Fruit fly (Drosophila melanogaster) whole organism, embryonic: Measurements from ENCODE around the gene Scgbeta.

Experiments
- Asciz ChIP-seq: fragments of 200-800 bp; sonication (Bioruptor generic); optimal IDR thresholded peaks from 2 replicates; lab custom pipeline; 2017; ENCODE audit warnings: missing biosample characterization, mild to moderate bottlenecking, missing genetic modification characterization, missing genetic modification reagents
- Awh ChIP-seq: fragments of 200-800 bp; sonication (Bioruptor generic); IDR thresholded peaks from 2 replicates; pipeline ENCODE4, ENCODE4 v1.3.6; 2022; ENCODE audit warnings: missing biosample characterization, missing genetic modification characterization
- B-H2 ChIP-seq: fragments of 200-800 bp; sonication (Bioruptor generic); optimal IDR thresholded peaks from 2 replicates; lab custom pipeline; 2018; ENCODE audit warnings: missing biosample characterization, mild to moderate bottlenecking, missing genetic modification characterization
- CG10654 ChIP-seq: fragments of 200-800 bp; sonication (Bioruptor generic); optimal IDR thresholded peaks from 2 replicates; lab custom pipeline; 2016; ENCODE audit warnings: missing biosample characterization, missing genetic modification characterization
- CG10959 ChIP-seq: fragments of 200-800 bp; sonication (Bioruptor generic); IDR thresholded peaks from 2 replicates; pipeline ENCODE4 v1.3.6; 2022; ENCODE audit warnings: missing biosample characterization, missing genetic modification characterization
- CG12219 ChIP-seq: fragments of 200-800 bp; sonication (Bioruptor generic); optimal IDR thresholded peaks from 3 replicates; lab custom pipeline; 2018; ENCODE audit warnings: missing biosample characterization, mild to moderate bottlenecking, missing genetic modification characterization
- CG12659 ChIP-seq: fragments of 200-800 bp; sonication (Bioruptor generic); optimal IDR thresholded peaks from 3 replicates; lab custom pipeline; 2017; ENCODE audit warnings: mild to moderate bottlenecking, missing biosample characterization, missing genetic modification reagents, missing genetic modification characterization
- CG18011 ChIP-seq: fragments of 200-800 bp; sonication (Bioruptor generic); optimal IDR thresholded peaks from 2 replicates; lab custom pipeline; 2017; ENCODE audit warnings: missing biosample characterization, missing genetic modification characterization, mild to moderate bottlenecking, moderate library complexity, missing genotype
- CG18599 ChIP-seq: fragments of 200-800 bp; sonication (Bioruptor generic); optimal IDR thresholded peaks from 3 replicates; lab custom pipeline; 2017; ENCODE audit warnings: missing biosample characterization, missing genetic modification characterization, mild to moderate bottlenecking, moderate library complexity, missing genetic modification reagents
- CG18764 ChIP-seq: fragments of 200-800 bp; sonication (Bioruptor generic); optimal IDR thresholded peaks from 3 replicates; lab custom pipeline; 2016; ENCODE audit warnings: missing biosample characterization, missing genetic modification characterization
- CG2712 ChIP-seq: fragments of 200-800 bp; optimal IDR thresholded peaks from 3 replicates; lab custom pipeline; 2019; ENCODE audit warnings: missing biosample characterization, mild to moderate bottlenecking, missing genetic modification characterization, moderate library complexity
- CG31441 ChIP-seq: fragments of 200-800 bp; sonication (Bioruptor generic); IDR thresholded peaks from 2 replicates; pipeline ENCODE4 v1.3.6; 2022; ENCODE audit warnings: missing biosample characterization, missing genetic modification characterization
- CG3281 ChIP-seq: fragments of 200-800 bp; sonication (Bioruptor generic); optimal IDR thresholded peaks from 3 replicates; lab custom pipeline; 2017; ENCODE audit warnings: missing biosample characterization, mild to moderate bottlenecking, missing genetic modification characterization
- CG34376 ChIP-seq: fragments of 200-800 bp; sonication (Bioruptor generic); optimal IDR thresholded peaks from 2 replicates; lab custom pipeline; 2018; ENCODE audit warnings: missing biosample characterization, mild to moderate bottlenecking, missing genetic modification characterization
- CG3838 ChIP-seq: fragments of 200-800 bp; sonication (Bioruptor generic); optimal IDR thresholded peaks from 3 replicates; lab custom pipeline; 2016; ENCODE audit warnings: missing biosample characterization, missing genetic modification characterization
- CG43689 ChIP-seq: fragments of 200-800 bp; sonication (Bioruptor generic); IDR thresholded peaks from 2 replicates; pipeline ENCODE4 v1.3.6; 2022; ENCODE audit warnings: missing biosample characterization, missing genetic modification characterization
- CG6272 ChIP-seq: fragments of 200-800 bp; sonication (Bioruptor generic); IDR thresholded peaks from 2 replicates; pipeline ENCODE4 v1.3.6; 2022; ENCODE audit warnings: missing biosample characterization, missing genetic modification characterization
- CG6654 ChIP-seq: fragments of 200-800 bp; sonication (Bioruptor generic); optimal IDR thresholded peaks from 2 replicates; lab custom pipeline; 2017; ENCODE audit warnings: missing biosample characterization, mild to moderate bottlenecking, missing genetic modification characterization
- CG9437 ChIP-seq: fragments of 200-800 bp; sonication (Bioruptor generic); optimal IDR thresholded peaks from 2 replicates; lab custom pipeline; 2018; ENCODE audit warnings: missing biosample characterization, mild to moderate bottlenecking, missing genetic modification characterization
- CG9797 ChIP-seq: fragments of 200-800 bp; sonication (Bioruptor generic); optimal IDR thresholded peaks from 3 replicates; lab custom pipeline; 2018; ENCODE audit warnings: missing biosample characterization, mild to moderate bottlenecking, missing genetic modification characterization
- Camta ChIP-seq: fragments of 200-800 bp; sonication (Bioruptor generic); optimal IDR thresholded peaks from 2 replicates; lab custom pipeline; 2016; ENCODE audit warnings: missing biosample characterization, missing genetic modification characterization
- Dfd ChIP-seq, 2 experiments: fragments of >200 bp; optimal IDR thresholded peaks; 2 replicates each; lab custom pipeline; 2017; ENCODE audit warnings: missing biosample characterization in 2 of 2, missing genetic modification characterization in 2 of 2
- Dp ChIP-seq: fragments of 200-800 bp; sonication (Bioruptor generic); optimal IDR thresholded peaks from 2 replicates; lab custom pipeline; 2018; ENCODE audit warnings: missing biosample characterization, mild to moderate bottlenecking, missing genetic modification characterization, moderate library complexity
- Hmx ChIP-seq: fragments of 200-800 bp; sonication (Bioruptor generic); optimal IDR thresholded peaks from 2 replicates; lab custom pipeline; 2016; ENCODE audit warnings: missing biosample characterization, missing genetic modification characterization
- Hr51 ChIP-seq, 2 experiments: fragments of 200-800 bp; sonication (Bioruptor generic); optimal IDR thresholded peaks; 2 replicates in 1 of 2; 3 replicates in 1 of 2; lab custom pipeline; 2016 to 2018; ENCODE audit warnings: missing biosample characterization in 2 of 2, missing genetic modification characterization in 2 of 2, mild to moderate bottlenecking in 1 of 2, moderate library complexity in 1 of 2
- Max ChIP-seq: fragments of 200-800 bp; sonication (Bioruptor generic); optimal IDR thresholded peaks from 2 replicates; lab custom pipeline; 2016; ENCODE audit warnings: missing biosample characterization, mild to moderate bottlenecking, missing genetic modification characterization
- Nf-YA ChIP-seq: fragments of 200-800 bp; sonication (Bioruptor generic); IDR thresholded peaks from 2 replicates; pipeline ENCODE4 v1.3.6; 2022; ENCODE audit warnings: missing biosample characterization, missing genetic modification characterization
- Sry-β ChIP-seq: fragments of 200-800 bp; sonication (Bioruptor generic); optimal IDR thresholded peaks from 2 replicates; lab custom pipeline; 2018; ENCODE audit warnings: missing biosample characterization, mild to moderate bottlenecking, missing genetic modification characterization, moderate library complexity
- Xbp1 ChIP-seq: fragments of 200-800 bp; sonication (Bioruptor generic); optimal IDR thresholded peaks from 3 replicates; lab custom pipeline; 2016; ENCODE audit warnings: missing biosample characterization, mild to moderate bottlenecking, missing genetic modification characterization
- az2 ChIP-seq: fragments of 200-800 bp; sonication (Bioruptor generic); optimal IDR thresholded peaks from 3 replicates; lab custom pipeline; 2016; ENCODE audit warnings: missing biosample characterization, missing genetic modification characterization
- bab2 ChIP-seq: fragments of 200-800 bp; sonication (Bioruptor generic); optimal IDR thresholded peaks from 2 replicates; lab custom pipeline; 2016; ENCODE audit warnings: missing biosample characterization, missing genetic modification characterization
- br ChIP-seq: fragments of >200 bp; optimal IDR thresholded peaks from 2 replicates; lab custom pipeline; 2017
- btn ChIP-seq: fragments of 200-800 bp; sonication (Bioruptor generic); optimal IDR thresholded peaks from 2 replicates; lab custom pipeline; 2016; ENCODE audit warnings: missing biosample characterization, missing genetic modification characterization
- dmrt99B ChIP-seq: fragments of 200-800 bp; sonication (Bioruptor generic); optimal IDR thresholded peaks from 2 replicates; lab custom pipeline; 2018; ENCODE audit warnings: missing biosample characterization, mild to moderate bottlenecking, missing genetic modification characterization, moderate library complexity
- fd3F ChIP-seq: fragments of 200-800 bp; sonication (Bioruptor generic); optimal IDR thresholded peaks from 2 replicates; lab custom pipeline; 2018; ENCODE audit warnings: missing biosample characterization, mild to moderate bottlenecking, missing genetic modification characterization, moderate library complexity
- fu2 ChIP-seq: fragments of 200-800 bp; sonication (Bioruptor generic); optimal IDR thresholded peaks from 2 replicates; lab custom pipeline; 2016; ENCODE audit warnings: missing biosample characterization, missing genetic modification characterization
- gsb-n ChIP-seq: fragments of 200-800 bp; sonication (Bioruptor generic); optimal IDR thresholded peaks from 3 replicates; lab custom pipeline; 2018; ENCODE audit warnings: missing biosample characterization, mild to moderate bottlenecking, missing genetic modification characterization
- hth ChIP-seq: fragments of >200 bp; optimal IDR thresholded peaks from 2 replicates; lab custom pipeline; 2017; ENCODE audit warnings: inconsistent platforms
- jing ChIP-seq: fragments of 200-800 bp; sonication (Bioruptor generic); optimal IDR thresholded peaks from 2 replicates; lab custom pipeline; 2018; ENCODE audit warnings: missing biosample characterization, mild to moderate bottlenecking, missing genetic modification characterization
- kay ChIP-seq: fragments of 200-800 bp; sonication (Bioruptor generic); optimal IDR thresholded peaks from 2 replicates; lab custom pipeline; 2016; ENCODE audit warnings: missing biosample characterization, missing genetic modification characterization
- pan ChIP-seq, 4 experiments: fragments of >200 bp in 3 of 4; fragments of 200-800 bp in 1 of 4; sonication (Bioruptor generic) in 1 of 4; optimal IDR thresholded peaks in 3 of 4; IDR thresholded peaks in 1 of 4; 2 replicates each; pipeline versions ENCODE4 v1.3.6 to Lab custom; 2017 to 2022; ENCODE audit warnings: missing biosample characterization in 2 of 4, missing genetic modification characterization in 2 of 4, mixed read lengths in 1 of 4
- pzg ChIP-seq: fragments of 200-800 bp; sonication (Bioruptor generic); optimal IDR thresholded peaks from 3 replicates; lab custom pipeline; 2018; ENCODE audit warnings: missing biosample characterization, mild to moderate bottlenecking, missing genetic modification characterization, moderate library complexity
- ro ChIP-seq: fragments of 200-800 bp; sonication (Bioruptor generic); IDR thresholded peaks from 2 replicates; pipeline ENCODE4 v1.3.6; 2022; ENCODE audit warnings: missing biosample characterization, missing genetic modification characterization
- sc ChIP-seq, 3 experiments: fragments of >200 bp in 2 of 3; fragments of 200-800 bp in 1 of 3; sonication (Bioruptor generic) in 1 of 3; optimal IDR thresholded peaks; 2 replicates in 2 of 3; 3 replicates in 1 of 3; lab custom pipeline; 2017; ENCODE audit warnings: mild to moderate bottlenecking in 1 of 3, missing biosample characterization in 1 of 3, missing genetic modification characterization in 1 of 3, missing genetic modification reagents in 1 of 3
- sens-2 ChIP-seq: fragments of 200-800 bp; sonication (Bioruptor generic); IDR thresholded peaks from 2 replicates; pipeline ENCODE4 v1.3.6; 2022; ENCODE audit warnings: missing biosample characterization, missing genetic modification characterization
- sob ChIP-seq: fragments of 200-800 bp; sonication (Bioruptor generic); IDR thresholded peaks from 2 replicates; pipeline ENCODE4 v1.3.6; 2022; ENCODE audit warnings: missing biosample characterization, missing genetic modification characterization
- tio ChIP-seq: fragments of 200-800 bp; sonication (Bioruptor generic); optimal IDR thresholded peaks from 2 replicates; lab custom pipeline; 2017; ENCODE audit warnings: missing biosample characterization, missing genetic modification characterization, inconsistent platforms
- unpg ChIP-seq: fragments of 200-800 bp; sonication (Bioruptor generic); optimal IDR thresholded peaks from 3 replicates; lab custom pipeline; 2018; ENCODE audit warnings: missing biosample characterization, mild to moderate bottlenecking, missing genetic modification characterization, moderate library complexity
- zf30C ChIP-seq: fragments of 200-800 bp; sonication (Bioruptor generic); optimal IDR thresholded peaks from 3 replicates; lab custom pipeline; 2018; ENCODE audit warnings: missing biosample characterization, mild to moderate bottlenecking, missing genetic modification characterization

Gene Scgbeta

DNA sequence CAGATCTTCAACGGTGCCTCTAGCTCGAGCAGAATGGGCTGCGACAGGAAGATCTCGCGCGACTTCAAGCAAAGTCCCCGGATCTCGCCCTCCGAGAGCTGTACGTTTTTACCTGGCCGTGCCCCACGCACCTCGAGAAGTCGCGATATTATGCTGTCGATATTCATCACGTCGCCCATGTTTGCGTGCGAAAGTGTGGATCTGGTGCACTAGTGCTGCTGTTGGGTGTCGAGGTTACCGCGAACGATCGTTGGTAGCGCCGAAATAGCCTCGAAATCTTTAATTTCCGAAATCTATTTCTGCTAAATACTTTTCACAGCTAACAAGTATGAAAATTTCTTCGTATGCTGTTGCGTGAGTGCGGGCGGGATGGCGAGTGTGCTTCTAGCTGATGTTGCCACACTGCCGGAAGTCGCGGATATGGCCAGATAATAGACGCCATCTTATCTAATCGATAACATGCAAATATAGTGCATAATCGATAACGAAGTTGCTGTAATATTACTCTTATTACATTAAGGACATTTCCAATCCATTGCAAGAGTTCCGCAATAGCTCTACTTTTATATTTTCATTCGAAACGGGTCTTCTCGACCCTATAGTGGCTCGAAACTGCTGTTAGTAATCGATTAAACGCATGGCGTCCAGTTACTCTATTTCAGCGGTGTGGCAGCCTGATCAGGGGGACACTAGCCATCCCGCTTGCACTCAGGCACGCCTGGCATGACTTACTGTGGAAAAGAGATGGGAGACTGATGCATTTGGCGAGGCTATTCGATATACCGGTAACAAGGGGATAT is 3.5 kb upstream of the Scgbeta start, which contains the start of gene Pp1-87B (continued):
- TF ChIP-seq CG10654 (no peak), CG6654 (GFP tag; lab: Kevin White, UChicago) (no peak), Xbp1 (GFP tag; lab: Kevin White, UChicago) (peak; percentile 4), zf30C (GFP tag; lab: Kevin White, UChicago) (no peak), CG10959 (GFP tag; lab: Robert Waterston, UW) (no peak), jing (no peak), btn (GFP tag; lab: Kevin White, UChicago) (no peak), CG3281 (no peak), CG18764 (no peak), Hr51 (GFP tag; optimal IDR thresholded peaks at IDR 0.05; lab: Kevin White, UChicago) (no peak), CG18011 (GFP tag; lab: Kevin White, UChicago) (no peak), CG34376 (GFP tag; lab: Kevin White, UChicago) (peak; percentile 9), fd3F (GFP tag; lab: Kevin White, UChicago) (no peak), CG43689 (no peak), gsb-n (tag; lab: Kevin White, UChicago) (no peak), CG18599 (GFP tag; lab: Kevin White, UChicago) (no peak), fu2 (GFP tag; lab: Kevin White, UChicago) (no peak), CG9797 (GFP tag; lab: Kevin White, UChicago) (peak; percentile 49), pan (optimal IDR thresholded peaks at IDR 0.05; lab: Kevin White, UChicago) (no peak), pan (GFP tag; optimal IDR thresholded peaks at IDR 0.05 in 1 of 2, IDR thresholded peaks at IDR 0.05 in 1 of 2) (no peak), Nf-YA (GFP tag; lab: Robert Waterston, UW) (no peak), sc (optimal IDR thresholded peaks at IDR 0.05; lab: Kevin White, UChicago) (no peak), sc (GFP tag; optimal IDR thresholded peaks at IDR 0.05; lab: Kevin White, UChicago) (no peak), tio (no peak), kay (GFP tag; lab: Kevin White, UChicago) (no peak), CG31441 (peak; percentile 25; the same call in 1 of the 2 replicates), Dp (GFP tag; lab: Kevin White, UChicago) (peak; percentile 60), br (lab: Kevin White, UChicago) (no peak), Sry-β (GFP tag; lab: Kevin White, UChicago) (no peak), CG9437 (GFP tag; lab: Kevin White, UChicago) (peak; percentile 37), CG6272 (GFP tag; lab: Robert Waterston, UW) (no peak), CG3838 (no peak), Awh (GFP tag; lab: Robert Waterston, UW) (no peak), Max (GFP tag; lab: Kevin White, UChicago) (peak; percentile 27), B-H2 (no peak), Camta (peak; percentile 13), ro (GFP tag; lab: Robert Waterston, UW) (no peak), CG12659 (GFP tag; lab: Kevin White, UChicago) (peak; percentile 87), bab2 (GFP tag; lab: Kevin White, UChicago) (no peak), CG12219 (GFP tag; lab: Kevin White, UChicago) (no peak), Dfd (GFP tag; optimal IDR thresholded peaks at IDR 0.05; lab: Kevin White, UChicago) (peak in 1 of 2 experiments; percentile 30), dmrt99B (tag; lab: Kevin White, UChicago) (no peak), Hmx (GFP tag; lab: Kevin White, UChicago) (no peak), sob (GFP tag; lab: Robert Waterston, UW) (no peak), hth (lab: Kevin White, UChicago) (no peak), sens-2 (GFP tag; lab: Robert Waterston, UW) (no peak), unpg (GFP tag; lab: Kevin White, UChicago) (no peak), Asciz (GFP tag; lab: Kevin White, UChicago) (no peak), pzg (GFP tag; lab: Kevin White, UChicago) (peak; percentile 77), az2 (GFP tag; lab: Kevin White, UChicago) (no peak), CG2712 (tag; lab: Kevin White, UChicago) (peak; percentile 10)
